Worm (Caenorhabditis elegans) whole organism, midembryonic: ENCODE data around the gene T07D4.2.

Experiments used
- cog-1 ChIP-seq: sonication (generic microtip); optimal IDR thresholded peaks from 2 replicates; lab custom pipeline; 2016; ENCODE audit warnings: missing genetic modification characterization, missing compliant biosample characterization
- klf-2 ChIP-seq: fragments of 200-800 bp; sonication (Bioruptor generic); conservative IDR thresholded peaks from 2 replicates; pipeline ENCODE4 v1.3.6; 2022; ENCODE audit warnings: missing genetic modification reagents, missing genetic modification characterization, missing compliant biosample characterization
- med-1 ChIP-seq: sonication (generic microtip); optimal IDR thresholded peaks from 2 replicates; lab custom pipeline; 2017; ENCODE audit warnings: missing genetic modification characterization, mild to moderate bottlenecking, missing compliant biosample characterization, antibody characterized with exemption, missing genetic modification reagents; ENCODE audit not compliant: insufficient read depth
- ref-1 ChIP-seq: fragments of 200-800 bp; sonication (Bioruptor generic); conservative IDR thresholded peaks from 2 replicates; pipeline ENCODE4 v1.3.6; 2022; ENCODE audit warnings: missing genetic modification reagents, missing genetic modification characterization, missing compliant biosample characterization
- ztf-23 ChIP-seq: fragments of 200-800 bp; sonication (Bioruptor generic); IDR thresholded peaks from 2 replicates; pipeline ENCODE4 v1.3.6; 2022; ENCODE audit warnings: missing genetic modification reagents, missing genetic modification characterization, missing compliant biosample characterization
- ztf-29 ChIP-seq: fragments of 200-800 bp; sonication (Bioruptor generic); IDR thresholded peaks from 2 replicates; pipeline ENCODE4 v1.3.6; 2022; ENCODE audit warnings: missing genetic modification reagents, missing genetic modification characterization, missing compliant biosample characterization

ce11 chrII:8920315-8920714, 46.6 kb upstream of the T07D4.2 start:
- TF ChIP-seq cog-1 (tag; lab: Kevin White, UChicago) (no peak), ref-1 (no peak), med-1 (GFP tag; lab: Kevin White, UChicago) (no peak), ztf-23 (no peak), ztf-29 (GFP tag; lab: Robert Waterston, UW) (no peak), klf-2 (no peak)
